Worm (Caenorhabditis elegans) whole organism, late embryonic: ENCODE data around the gene emb-9.

Source experiments
- K02D7.2 ChIP-seq: sonication (generic microtip); optimal IDR thresholded peaks from 2 replicates; lab custom pipeline; 2017; ENCODE audit warnings: mild to moderate bottlenecking, missing genetic modification characterization, missing compliant biosample characterization
- ama-1 ChIP-seq: fragments of 150-350 bp; optimal IDR thresholded peaks from 2 replicates; lab custom pipeline; 2014
- ceh-22 ChIP-seq: sonication (generic microtip); optimal IDR thresholded peaks from 2 replicates; lab custom pipeline; 2017; ENCODE audit warnings: missing biosample characterization, missing genetic modification characterization
- pag-3 ChIP-seq: sonication (generic microtip); optimal IDR thresholded peaks from 2 replicates; lab custom pipeline; 2016; ENCODE audit warnings: missing compliant biosample characterization, missing genetic modification characterization, borderline replicate concordance
- pqm-1 ChIP-seq: sonication (generic microtip); optimal IDR thresholded peaks from 2 replicates; lab custom pipeline; 2016; ENCODE audit warnings: missing genetic modification characterization, missing compliant biosample characterization
- sox-2 ChIP-seq: fragments of 200-800 bp; sonication (Bioruptor generic); IDR thresholded peaks from 2 replicates; pipeline ENCODE4 v1.3.6; 2022; ENCODE audit warnings: missing genetic modification reagents, missing genetic modification characterization, missing compliant biosample characterization
- tbx-7 ChIP-seq: sonication (generic microtip); optimal IDR thresholded peaks from 2 replicates; lab custom pipeline; 2016; ENCODE audit warnings: missing genotype, missing genetic modification characterization, missing compliant biosample characterization

- TF ChIP-seq K02D7.2 (no peak), ceh-22 (no peak), ama-1 (lab: Kevin White, UChicago) (no peak), pag-3 (tag; lab: Kevin White, UChicago) (no peak), sox-2 (GFP tag; lab: Robert Waterston, UW) (no peak), pqm-1 (tag; lab: Kevin White, UChicago) (no peak), tbx-7 (tag; lab: Kevin White, UChicago) (no peak)
These were observed 29.8 kb downstream of the emb-9 start, which contains the start of gene C40H1.8 for ce11 chrIII:9314476-9314875.
